Worm (Caenorhabditis elegans) whole organism, L3 larva: ENCODE data around the gene sto-1.

Source experiments
- mdl-1 ChIP-seq: fragments of 150-350 bp; optimal IDR thresholded peaks from 2 replicates; lab custom pipeline; 2014; ENCODE audit warnings: missing biosample characterization, missing genetic modification characterization
- zag-1 ChIP-seq: fragments of 150-350 bp; optimal IDR thresholded peaks from 2 replicates; lab custom pipeline; 2014; ENCODE audit warnings: missing biosample characterization, missing genetic modification characterization

DNA sequence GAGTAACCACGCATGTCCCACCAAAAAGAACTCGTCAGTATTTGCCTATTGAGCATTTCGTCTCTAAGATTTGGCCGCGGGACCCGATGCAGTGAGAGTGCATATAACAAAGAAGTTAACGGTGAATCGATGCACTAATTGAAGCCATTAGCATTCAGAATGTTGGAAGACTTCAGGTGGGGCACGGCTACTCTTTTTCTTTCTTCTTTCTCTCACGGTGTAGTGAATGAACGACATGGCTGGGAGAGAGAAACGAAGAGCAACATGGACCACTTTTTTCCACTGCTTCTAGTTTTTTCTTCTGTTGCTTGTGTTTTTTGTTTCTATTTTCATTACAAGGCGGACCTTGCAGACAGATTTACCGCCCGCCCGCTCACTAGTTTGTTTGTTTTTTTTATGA is 21.5 kb upstream of the sto-1 start:
- no peak for TF ChIP-seq mdl-1 (tag; lab: Kevin White, UChicago)
- no peak for TF ChIP-seq zag-1 (tag; lab: Kevin White, UChicago)
